Worm (Caenorhabditis elegans): Measurements from ENCODE around the gene fnip-2.

Gene fnip-2

DNA sequence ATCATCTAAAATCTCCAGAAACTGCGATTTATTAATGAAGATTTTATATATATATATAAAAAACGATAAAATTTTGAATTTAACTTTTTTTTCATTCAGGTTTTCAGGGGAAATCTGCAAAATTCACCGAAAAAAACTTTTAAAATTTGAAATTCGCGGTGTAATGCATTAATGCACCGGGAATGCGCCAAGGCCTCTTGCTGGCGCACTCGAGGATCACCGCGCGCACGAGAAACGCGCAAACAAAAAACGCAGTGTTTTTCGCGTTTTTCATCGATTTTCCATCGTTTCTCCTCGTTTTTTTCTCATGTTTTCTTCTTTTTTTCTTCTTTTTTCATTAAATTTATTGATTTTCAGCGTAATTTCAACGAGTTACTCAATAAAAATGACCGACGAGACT, 45.1 kb upstream of the fnip-2 start, which contains the start of gene hrpu-2 (continued):
- TF ChIP-seq dpl-1 (GFP tag; optimal IDR thresholded peaks at IDR 0.05) = peak; percentile 90
- no peak for TF ChIP-seq tbx-9 (tag; optimal IDR thresholded peaks at IDR 0.05; ENCODE audit: borderline replicate concordance)
- TF ChIP-seq Y53F4B.3 (GFP tag; IDR thresholded peaks at IDR 0.05) = no peak
- peak; percentile 93 for TF ChIP-seq dox-1 (GFP tag; IDR thresholded peaks at IDR 0.05)
- no peak for TF ChIP-seq die-1 (tag; optimal IDR thresholded peaks at IDR 0.05)
- TF ChIP-seq sdz-38 (tag; optimal IDR thresholded peaks at IDR 0.05) = no peak
- no peak for TF ChIP-seq madf-3 (GFP tag; IDR thresholded peaks at IDR 0.05)
- TF ChIP-seq F10E7.11 (tag; optimal IDR thresholded peaks at IDR 0.05) = no peak
- no peak for TF ChIP-seq lag-1 (GFP tag; IDR thresholded peaks at IDR 0.05)
- TF ChIP-seq nhr-120 (GFP tag; IDR thresholded peaks at IDR 0.05) = no peak
- TF ChIP-seq zfh-2 (GFP tag; conservative IDR thresholded peaks at IDR 0.05) = peak; percentile 81
- peak; percentile 1 for TF ChIP-seq hrde-1 (tag; optimal IDR thresholded peaks at IDR 0.05; ENCODE audit: borderline replicate concordance)
- no peak for TF ChIP-seq athp-1 (tag; optimal IDR thresholded peaks at IDR 0.05)
- no peak for TF ChIP-seq ztf-3 (GFP tag; optimal IDR thresholded peaks at IDR 0.05)
- TF ChIP-seq ceh-79 (tag; optimal IDR thresholded peaks at IDR 0.05) = no peak
- TF ChIP-seq ets-4 (GFP tag; optimal IDR thresholded peaks at IDR 0.05) = no peak
- no peak for TF ChIP-seq lsy-27 (tag; optimal IDR thresholded peaks at IDR 0.05; ENCODE audit: borderline replicate concordance, insufficient read depth)
- no peak for TF ChIP-seq nhr-27 (tag; optimal IDR thresholded peaks at IDR 0.05)
- TF ChIP-seq madf-8 (GFP tag; conservative IDR thresholded peaks at IDR 0.05) = 0 out of 2 replicates have a peak, but pooled peaks have one; percentile 8
- peak; percentile 78 for TF ChIP-seq efl-1 (GFP tag; optimal IDR thresholded peaks at IDR 0.05)
- TF ChIP-seq ceh-27 (GFP tag; optimal IDR thresholded peaks at IDR 0.05) = peak; percentile 52
- peak; percentile 30 for TF ChIP-seq madf-10 (tag; optimal IDR thresholded peaks at IDR 0.05)
- peak; percentile 76 for TF ChIP-seq attf-5 (GFP tag; optimal IDR thresholded peaks at IDR 0.05)
- no peak for TF ChIP-seq attf-6 (GFP tag; IDR thresholded peaks at IDR 0.05)
- peak; percentile 26 for TF ChIP-seq him-1 (tag; optimal IDR thresholded peaks at IDR 0.05)
- TF ChIP-seq ztf-28 (GFP tag; IDR thresholded peaks at IDR 0.05) = no peak
- TF ChIP-seq B0035.1 (tag; optimal IDR thresholded peaks at IDR 0.05) = no peak
- peak in 1 of 2 experiments; percentile 45 for TF ChIP-seq let-607 (tag; optimal IDR thresholded peaks at IDR 0.05)
- TF ChIP-seq nhr-179 (tag; optimal IDR thresholded peaks at IDR 0.05) = no peak
- TF ChIP-seq Y53G8AR.9 (GFP tag; conservative IDR thresholded peaks at IDR 0.05) = peak; percentile 75
- TF ChIP-seq lin-35 (GFP tag; optimal IDR thresholded peaks at IDR 0.05) = peak; percentile 48 to 96 (median 80)
- no peak for TF ChIP-seq dpff-1 (tag; optimal IDR thresholded peaks at IDR 0.05)
- peak; percentile 63 for TF ChIP-seq B0336.3 (GFP tag; IDR thresholded peaks at IDR 0.05)
- peak; percentile 56 for TF ChIP-seq tbp1 (GFP tag; optimal IDR thresholded peaks at IDR 0.05)
- TF ChIP-seq Y79H2A.3 (GFP tag; conservative IDR thresholded peaks at IDR 0.05) = no peak
- TF ChIP-seq F55B11.4 (tag; optimal IDR thresholded peaks at IDR 0.05; ENCODE audit: borderline replicate concordance, insufficient read depth) = no peak
- peak; percentile 46; the same call in 1 of the 2 replicates for TF ChIP-seq attf-3 (GFP tag; conservative IDR thresholded peaks at IDR 0.05)
- no peak for TF ChIP-seq hlh-26 (GFP tag; conservative IDR thresholded peaks at IDR 0.05)
- TF ChIP-seq let-526 (GFP tag; IDR thresholded peaks at IDR 0.05) = no peak
- no peak for TF ChIP-seq aptf-2 (GFP tag; conservative IDR thresholded peaks at IDR 0.05)
- TF ChIP-seq ztf-6 (GFP tag; IDR thresholded peaks at IDR 0.05) = 0 out of 2 replicates have a peak, but pooled peaks have one; percentile 62
- 0 out of 2 replicates have a peak, but pooled peaks have one; percentile 62 for TF ChIP-seq nfyb-1 (GFP tag; IDR thresholded peaks at IDR 0.05)
- no peak for TF ChIP-seq snpc-1.3 (tag; optimal IDR thresholded peaks at IDR 0.05; ENCODE audit: insufficient read depth)
- TF ChIP-seq akir-1 (GFP tag; optimal IDR thresholded peaks at IDR 0.05) = no peak
- no peak; the same call in 1 of the 2 replicates for TF ChIP-seq D2030.7 (GFP tag; IDR thresholded peaks at IDR 0.05)
- peak; percentile 85 for TF ChIP-seq rcor-1 (GFP tag; IDR thresholded peaks at IDR 0.05)
- TF ChIP-seq madf-6 (GFP tag; IDR thresholded peaks at IDR 0.05) = peak; percentile 72
- TF ChIP-seq Y95B8A.8 (GFP tag; IDR thresholded peaks at IDR 0.05) = no peak; the same call in 1 of the 2 replicates
